Fruit fly (Drosophila melanogaster) whole organism, adult: ENCODE measurements around the gene dlt.

Experiments
- CG11617 ChIP-seq: fragments of 200-800 bp; sonication (Bioruptor generic); optimal IDR thresholded peaks from 2 replicates; lab custom pipeline; 2017; ENCODE audit warnings: mild to moderate bottlenecking, missing biosample characterization, missing genetic modification reagents, missing genetic modification characterization
- CG14711 ChIP-seq: fragments of 200-800 bp; sonication (Bioruptor generic); optimal IDR thresholded peaks from 2 replicates; lab custom pipeline; 2018; ENCODE audit warnings: missing biosample characterization, mild to moderate bottlenecking, missing genetic modification characterization, moderate library complexity
- CG33017 ChIP-seq: fragments of 200-800 bp; sonication (Bioruptor generic); optimal IDR thresholded peaks from 2 replicates; lab custom pipeline; 2018; ENCODE audit warnings: missing biosample characterization, mild to moderate bottlenecking, missing genetic modification characterization, moderate library complexity
- CG7045 ChIP-seq: fragments of 200-800 bp; sonication (Bioruptor generic); optimal IDR thresholded peaks from 2 replicates; lab custom pipeline; 2017; ENCODE audit warnings: missing biosample characterization, mild to moderate bottlenecking, missing genetic modification characterization
- CG7101 ChIP-seq: fragments of 200-800 bp; sonication (Bioruptor generic); optimal IDR thresholded peaks from 2 replicates; lab custom pipeline; 2018; ENCODE audit warnings: missing biosample characterization, mild to moderate bottlenecking, missing genetic modification characterization, moderate library complexity
- cic ChIP-seq: fragments of 200-800 bp; sonication (Bioruptor generic); optimal IDR thresholded peaks from 2 replicates; lab custom pipeline; 2017; ENCODE audit warnings: missing biosample characterization, mild to moderate bottlenecking, missing genetic modification characterization, moderate library complexity
- cnc ChIP-seq, 2 experiments: fragments of >200 bp; optimal IDR thresholded peaks; 2 replicates each; lab custom pipeline; 2017
- tj ChIP-seq: fragments of 200-800 bp; sonication (Bioruptor generic); optimal IDR thresholded peaks from 3 replicates; lab custom pipeline; 2017; ENCODE audit warnings: missing biosample characterization, mild to moderate bottlenecking, missing genetic modification characterization, moderate library complexity

dm6 chr3L:1821140-1821539, 26.0 kb upstream of the dlt start:
- TF ChIP-seq cic (GFP tag; lab: Kevin White, UChicago) (no peak), CG7101 (no peak), cnc (optimal IDR thresholded peaks at IDR 0.05; lab: Kevin White, UChicago) (no peak), CG7045 (GFP tag; lab: Kevin White, UChicago) (no peak), CG14711 (tag; lab: Kevin White, UChicago) (no peak), CG11617 (no peak), CG33017 (tag; lab: Kevin White, UChicago) (no peak), tj (GFP tag; lab: Kevin White, UChicago) (no peak)
